Fruit fly (Drosophila melanogaster) Kc167 (cell line): ENCODE results near the gene COX7A.

Source experiments
- Sin3A ChIP-seq: fragments of >200 bp; optimal IDR thresholded peaks from 2 replicates; lab custom pipeline; 2018; ENCODE audit warnings: missing external identifiers
- h ChIP-seq: fragments of >200 bp; optimal IDR thresholded peaks from 3 replicates; lab custom pipeline; 2018; ENCODE audit warnings: missing external identifiers

dm6 chr3R:8306188-8306926 lies 34.5 kb downstream of the COX7A start:
- no peak for TF ChIP-seq h (lab: Kevin White, UChicago)
- no peak for TF ChIP-seq Sin3A (lab: Kevin White, UChicago)
